Fruit fly (Drosophila melanogaster): Measurements from ENCODE around the gene Ir7c.

- TF ChIP-seq br (optimal IDR thresholded peaks at IDR 0.05), result no peak
- no peak for TF ChIP-seq Neu2 (GFP tag; optimal IDR thresholded peaks at IDR 0.05; ENCODE audit: borderline replicate concordance)
- no peak for TF ChIP-seq CG11247 (GFP tag; IDR thresholded peaks at IDR 0.05)
- no peak for TF ChIP-seq CG17802 (tag; optimal IDR thresholded peaks at IDR 0.05)
- no peak for TF ChIP-seq CG15011 (GFP tag; optimal IDR thresholded peaks at IDR 0.05)
- TF ChIP-seq CG13123 (GFP tag; optimal IDR thresholded peaks at IDR 0.05), result no peak
- TF ChIP-seq CG4360 (GFP tag; IDR thresholded peaks at IDR 0.05), result no peak
- TF ChIP-seq wek (GFP tag; optimal IDR thresholded peaks at IDR 0.05), result no peak
- TF ChIP-seq Oaz (GFP tag; IDR thresholded peaks at IDR 0.05), result no peak
- no peak for TF ChIP-seq unc-4 (GFP tag; IDR thresholded peaks at IDR 0.05; ENCODE audit: partially characterized antibody)
These were observed 16.3 kb upstream of the Ir7c start, which contains the start of gene CG1409 for dm6 chrX:7857873-7858272.

Measured in whole organism, embryonic.